Worm (Caenorhabditis elegans): ENCODE results near the gene T01C3.3.

The T01C3.3 gene

ce11 chrV:15013328-15013727 is 20.9 kb upstream of the T01C3.3 start:
- TF ChIP-seq ceh-43 (GFP tag; optimal IDR thresholded peaks at IDR 0.05) (no peak), M03D4.4 (tag; optimal IDR thresholded peaks at IDR 0.05) (no peak), unc-120 (tag; optimal IDR thresholded peaks at IDR 0.05; ENCODE audit: poor library complexity, severe bottlenecking) (no peak), nhr-237 (tag; optimal IDR thresholded peaks at IDR 0.05) (no peak), zip-8 (tag; optimal IDR thresholded peaks at IDR 0.05) (no peak), bed-3 (GFP tag; optimal IDR thresholded peaks at IDR 0.05) (no peak), lsy-2 (tag; optimal IDR thresholded peaks at IDR 0.05) (no peak)

- no peak for TF ChIP-seq elt-3 (tag; optimal IDR thresholded peaks at IDR 0.05)
- TF ChIP-seq sem-2 (GFP tag; optimal IDR thresholded peaks at IDR 0.05): peak; percentile 10
Observed at ce11 chrV:15012542-15013301, 20.2 kb upstream of the T01C3.3 start.

ce11 chrV:15011560-15011959 is 19.1 kb upstream of the T01C3.3 start, which contains the start of gene nmr-2:
Gene nmr-2, minus strand, starts transcription at chrV:15011660.
- TF ChIP-seq unc-120 (tag; optimal IDR thresholded peaks at IDR 0.05; ENCODE audit: poor library complexity, severe bottlenecking): no peak
- TF ChIP-seq mls-2 (tag; optimal IDR thresholded peaks at IDR 0.05): no peak
- TF ChIP-seq lin-32 (GFP tag; optimal IDR thresholded peaks at IDR 0.05): no peak
- no peak for TF ChIP-seq M03D4.4 (tag; optimal IDR thresholded peaks at IDR 0.05)
- no peak for TF ChIP-seq cnd-1 (tag; optimal IDR thresholded peaks at IDR 0.05)
- no peak for TF ChIP-seq hlh-1 (tag; optimal IDR thresholded peaks at IDR 0.05)
- no peak for TF ChIP-seq zip-8 (tag; optimal IDR thresholded peaks at IDR 0.05)
- TF ChIP-seq nhr-12 (tag; optimal IDR thresholded peaks at IDR 0.05): no peak
- no peak for TF ChIP-seq ham-2 (GFP tag; optimal IDR thresholded peaks at IDR 0.05)
- TF ChIP-seq nhr-237 (tag; optimal IDR thresholded peaks at IDR 0.05): no peak
- TF ChIP-seq ztf-11 (tag; optimal IDR thresholded peaks at IDR 0.05): no peak
- TF ChIP-seq sptf-1 (tag; optimal IDR thresholded peaks at IDR 0.05): no peak
- no peak for TF ChIP-seq ces-1 (GFP tag; optimal IDR thresholded peaks at IDR 0.05)
- TF ChIP-seq bed-3 (GFP tag; optimal IDR thresholded peaks at IDR 0.05): no peak
- TF ChIP-seq lin-13 (tag; optimal IDR thresholded peaks at IDR 0.05): no peak
- no peak for TF ChIP-seq elt-1 (tag; optimal IDR thresholded peaks at IDR 0.05; ENCODE audit: borderline replicate concordance, insufficient read depth)

- TF ChIP-seq nhr-12 (tag; optimal IDR thresholded peaks at IDR 0.05): no peak
- no peak for TF ChIP-seq mab-5 (tag; optimal IDR thresholded peaks at IDR 0.05)
- TF ChIP-seq tbx-8 (GFP tag; optimal IDR thresholded peaks at IDR 0.05): no peak
- TF ChIP-seq hlh-1 (tag; optimal IDR thresholded peaks at IDR 0.05): no peak
- TF ChIP-seq unc-39 (tag; optimal IDR thresholded peaks at IDR 0.05): no peak
- TF ChIP-seq mls-2 (tag; optimal IDR thresholded peaks at IDR 0.05): no peak
- TF ChIP-seq lin-32 (GFP tag; optimal IDR thresholded peaks at IDR 0.05): no peak
- TF ChIP-seq drap-1 (GFP tag; optimal IDR thresholded peaks at IDR 0.05): no peak
- TF ChIP-seq pha-4 (tag; optimal IDR thresholded peaks at IDR 0.05): no peak
- no peak for TF ChIP-seq zip-8 (tag; optimal IDR thresholded peaks at IDR 0.05)
- TF ChIP-seq snpc-4 (tag; optimal IDR thresholded peaks at IDR 0.05): no peak
- no peak for TF ChIP-seq elt-1 (tag; optimal IDR thresholded peaks at IDR 0.05; ENCODE audit: borderline replicate concordance, insufficient read depth)
- no peak for TF ChIP-seq ceh-43 (GFP tag; optimal IDR thresholded peaks at IDR 0.05)
- TF ChIP-seq bed-3 (GFP tag; optimal IDR thresholded peaks at IDR 0.05): no peak
Observed at ce11 chrV:15004800-15005199, 12.3 kb upstream of the T01C3.3 start, which contains the start of gene hrde-2. Gene hrde-2, plus strand, starts transcription at chrV:15005100.

- TF ChIP-seq nhr-28 (tag; optimal IDR thresholded peaks at IDR 0.05) (peak; percentile 9), nhr-237 (tag; optimal IDR thresholded peaks at IDR 0.05) (peak; percentile 93), zip-8 (tag; optimal IDR thresholded peaks at IDR 0.05) (no peak), flh-1 (GFP tag; optimal IDR thresholded peaks at IDR 0.05) (no peak), hlh-1 (tag; optimal IDR thresholded peaks at IDR 0.05) (no peak), drap-1 (GFP tag; optimal IDR thresholded peaks at IDR 0.05) (peak; percentile 92), ceh-39 (tag; optimal IDR thresholded peaks at IDR 0.05) (peak; percentile 96), snpc-4 (tag; optimal IDR thresholded peaks at IDR 0.05) (no peak), bed-3 (GFP tag; optimal IDR thresholded peaks at IDR 0.05) (peak; percentile 32), tbx-8 (GFP tag; optimal IDR thresholded peaks at IDR 0.05) (peak; percentile 21), lsy-2 (tag; optimal IDR thresholded peaks at IDR 0.05) (peak; percentile 95), unc-120 (tag; optimal IDR thresholded peaks at IDR 0.05; ENCODE audit: poor library complexity, severe bottlenecking) (peak; percentile 94), mep-1 (tag; optimal IDR thresholded peaks at IDR 0.05) (peak; percentile 95), unc-62 (GFP tag; optimal IDR thresholded peaks at IDR 0.05) (peak; percentile 4), nhr-2 (tag; optimal IDR thresholded peaks at IDR 0.05) (peak; percentile 37), lin-13 (tag; optimal IDR thresholded peaks at IDR 0.05) (peak; percentile 93), M03D4.4 (tag; optimal IDR thresholded peaks at IDR 0.05) (no peak), elt-3 (tag; optimal IDR thresholded peaks at IDR 0.05) (peak; percentile 11), ceh-83 (GFP tag; optimal IDR thresholded peaks at IDR 0.05) (peak; percentile 51), cnd-1 (tag; optimal IDR thresholded peaks at IDR 0.05) (peak; percentile 40), blmp-1 (tag; optimal IDR thresholded peaks at IDR 0.05) (no peak), ceh-43 (GFP tag; optimal IDR thresholded peaks at IDR 0.05) (no peak), mls-2 (tag; optimal IDR thresholded peaks at IDR 0.05) (peak; percentile 80), pha-4 (tag; optimal IDR thresholded peaks at IDR 0.05) (peak; percentile 83), sem-2 (GFP tag; optimal IDR thresholded peaks at IDR 0.05) (no peak), nhr-12 (tag; optimal IDR thresholded peaks at IDR 0.05) (no peak), elt-1 (tag; optimal IDR thresholded peaks at IDR 0.05; ENCODE audit: borderline replicate concordance, insufficient read depth) (no peak), mab-5 (tag; optimal IDR thresholded peaks at IDR 0.05) (no peak), unc-39 (tag; optimal IDR thresholded peaks at IDR 0.05) (no peak), sptf-1 (tag; optimal IDR thresholded peaks at IDR 0.05) (peak; percentile 86), ztf-11 (tag; optimal IDR thresholded peaks at IDR 0.05) (no peak), lin-32 (GFP tag; optimal IDR thresholded peaks at IDR 0.05) (no peak), ham-2 (GFP tag; optimal IDR thresholded peaks at IDR 0.05) (peak; percentile 15), ces-1 (GFP tag; optimal IDR thresholded peaks at IDR 0.05) (no peak)
Observed at ce11 chrV:15002184-15002690, 9.8 kb upstream of the T01C3.3 start, which contains the start of the genes fib-1 and mut-15. Gene fib-1, minus strand, starts transcription at chrV:15002223. Gene mut-15, plus strand, starts transcription at chrV:15002543.
